Fruit fly (Drosophila melanogaster) ovary, adult (tissue): Measurements from ENCODE around the gene mrn.

Experiments used
- CG17801 ChIP-seq: fragments of 200-800 bp; optimal IDR thresholded peaks from 2 replicates; lab custom pipeline; 2019; ENCODE audit warnings: missing biosample characterization, mild to moderate bottlenecking, missing genetic modification characterization, moderate library complexity; ENCODE audit not compliant: partially characterized antibody

Gene mrn

dm6 chr3L:15538582-15539490 lies 41.5 kb downstream of the mrn start:
- no peak for TF ChIP-seq CG17801 (GFP tag; lab: Kevin White, UChicago)

dm6 chr3L:15537916-15538581 lies 42.3 kb downstream of the mrn start:
- TF ChIP-seq CG17801 (GFP tag; lab: Kevin White, UChicago) = no peak

- TF ChIP-seq CG17801 (GFP tag; lab: Kevin White, UChicago) = no peak
These were observed 43.8 kb downstream of the mrn start for dm6 chr3L:15536550-15536949.

- no peak for TF ChIP-seq CG17801 (GFP tag; lab: Kevin White, UChicago)
These were observed 44.5 kb downstream of the mrn start for dm6 chr3L:15535800-15536225.

dm6 chr3L:15535228-15535598 lies 45.1 kb downstream of the mrn start, which contains the start of gene CrebA:
CrebA (plus strand) TSS chr3L:15535395.
- peak; percentile 1 for TF ChIP-seq CG17801 (GFP tag; lab: Kevin White, UChicago)

- no peak for TF ChIP-seq CG17801 (GFP tag; lab: Kevin White, UChicago)
These were observed 45.8 kb downstream of the mrn start for dm6 chr3L:15534274-15535227.

- TF ChIP-seq CG17801 (GFP tag; lab: Kevin White, UChicago) = no peak
These were observed 46.8 kb downstream of the mrn start for dm6 chr3L:15533402-15534129.

dm6 chr3L:15532368-15533030 lies 47.8 kb downstream of the mrn start:
- TF ChIP-seq CG17801 (GFP tag; lab: Kevin White, UChicago) = no peak

dm6 chr3L:15531423-15532325 lies 48.7 kb downstream of the mrn start, which contains the start of gene CG43248:
CG43248 (minus strand) TSS chr3L:15531473.
- no peak for TF ChIP-seq CG17801 (GFP tag; lab: Kevin White, UChicago)

- TF ChIP-seq CG17801 (GFP tag; lab: Kevin White, UChicago) = no peak
These were observed 49.6 kb downstream of the mrn start for dm6 chr3L:15530638-15531225.

dm6 chr3L:15530071-15530470 lies 50.3 kb downstream of the mrn start:
- TF ChIP-seq CG17801 (GFP tag; lab: Kevin White, UChicago) = no peak

- TF ChIP-seq CG17801 (GFP tag; lab: Kevin White, UChicago) = no peak
These were observed 51.2 kb downstream of the mrn start, which contains the start of gene obst-H for dm6 chr3L:15529143-15529542. obst-H (minus strand) TSS chr3L:15529243.
